Fruit fly (Drosophila melanogaster): ENCODE results near the gene CG9632.

Gene CG9632

DNA sequence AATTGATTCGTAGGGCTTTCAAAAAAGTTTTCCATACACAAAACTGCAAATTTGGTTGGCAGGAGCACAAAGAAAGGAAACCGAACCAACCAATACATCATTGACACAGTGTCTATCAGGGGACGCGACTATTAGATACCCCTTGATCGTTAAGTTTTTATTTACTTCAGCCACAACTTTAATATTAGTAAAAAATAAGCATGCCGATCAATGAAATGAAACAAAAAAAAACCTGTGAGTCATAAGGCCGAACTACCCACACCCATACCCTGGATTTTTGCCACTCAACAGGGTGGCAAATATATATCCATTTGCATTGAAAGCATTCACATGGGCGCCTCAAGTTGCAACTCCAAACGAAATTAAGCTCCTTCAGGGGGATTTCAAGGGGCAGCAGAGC, 43.7 kb upstream of the CG9632 start (continued):
- TF ChIP-seq dm (GFP tag; optimal IDR thresholded peaks at IDR 0.05) (no peak), ATbp (GFP tag; optimal IDR thresholded peaks at IDR 0.05) (peak; percentile 1), ara (GFP tag; IDR thresholded peaks at IDR 0.05) (peak; percentile 56), Fer1 (GFP tag; optimal IDR thresholded peaks at IDR 0.05) (no peak), wdn (GFP tag; IDR thresholded peaks at IDR 0.05) (0 out of 2 replicates have a peak, but pooled peaks have one; percentile 5), CG1024 (GFP tag; IDR thresholded peaks at IDR 0.05) (0 out of 2 replicates have a peak, but pooled peaks have one; percentile 16), CG2875 (GFP tag; optimal IDR thresholded peaks at IDR 0.05) (no peak), CG34422 (GFP tag; IDR thresholded peaks at IDR 0.05) (peak; percentile 52; the same call in 1 of the 3 replicates), maf-S (GFP tag; optimal IDR thresholded peaks at IDR 0.05) (no peak), B-H1 (GFP tag; IDR thresholded peaks at IDR 0.05) (peak; percentile 16; the same call in 1 of the 3 replicates), Hsf (GFP tag; optimal IDR thresholded peaks at IDR 0.05) (peak; percentile 8), CG6689 (GFP tag; IDR thresholded peaks at IDR 0.05) (0 out of 2 replicates have a peak, but pooled peaks have one; percentile 34), CG32767 (GFP tag; IDR thresholded peaks at IDR 0.05) (no peak), al (GFP tag; IDR thresholded peaks at IDR 0.05) (no peak), Ada2b (GFP tag; IDR thresholded peaks at IDR 0.05) (0 out of 2 replicates have a peak, but pooled peaks have one; percentile 20), bigmax (GFP tag; optimal IDR thresholded peaks at IDR 0.05) (no peak), ttk (GFP tag; IDR thresholded peaks at IDR 0.05) (peak; percentile 50; the same call in 1 of the 2 replicates), CG11247 (GFP tag; IDR thresholded peaks at IDR 0.05) (peak; percentile 33; the same call in 1 of the 2 replicates), Eip74EF (GFP tag; optimal IDR thresholded peaks at IDR 0.05) (no peak), ci (GFP tag; IDR thresholded peaks at IDR 0.05) (peak; percentile 60; the same call in 1 of the 3 replicates), dmrt11E (tag; optimal IDR thresholded peaks at IDR 0.05) (peak; percentile 32), Xrp1 (GFP tag; IDR thresholded peaks at IDR 0.05) (peak; percentile 67), CG10366 (GFP tag; IDR thresholded peaks at IDR 0.05) (peak; percentile 31; the same call in 1 of the 2 replicates), CG5245 (GFP tag; optimal IDR thresholded peaks at IDR 0.05) (peak; percentile 1), CG10979 (tag; optimal IDR thresholded peaks at IDR 0.05) (peak; percentile 1), sens (GFP tag) (peak; percentile 60), row (GFP tag; IDR thresholded peaks at IDR 0.05) (peak; percentile 46; the same call in 2 of the 3 replicates), repo (GFP tag; optimal IDR thresholded peaks at IDR 0.05) (no peak), CG8290 (GFP tag; optimal IDR thresholded peaks at IDR 0.05) (no peak), CG8290 (tag; optimal IDR thresholded peaks at IDR 0.05) (no peak), ind (GFP tag; optimal IDR thresholded peaks at IDR 0.05) (peak; percentile 17), lilli (GFP tag; optimal IDR thresholded peaks at IDR 0.05) (peak; percentile 28), CG32532 (GFP tag; IDR thresholded peaks at IDR 0.05) (peak; percentile 30; the same call in 1 of the 2 replicates), Rfx (GFP tag; IDR thresholded peaks at IDR 0.05) (0 out of 2 replicates have a peak, but pooled peaks have one; percentile 41), CG4820 (GFP tag; optimal IDR thresholded peaks at IDR 0.05) (peak; percentile 17), Side (GFP tag; optimal IDR thresholded peaks at IDR 0.05) (peak; percentile 7), CG13775 (GFP tag; optimal IDR thresholded peaks at IDR 0.05) (no peak), tx (GFP tag; optimal IDR thresholded peaks at IDR 0.05) (no peak), CG11695 (GFP tag; IDR thresholded peaks at IDR 0.05) (no peak), Deaf1 (tag; optimal IDR thresholded peaks at IDR 0.05) (no peak), CG11456 (GFP tag; IDR thresholded peaks at IDR 0.05) (peak; percentile 57; the same call in 1 of the 3 replicates), CG12104 (GFP tag; optimal IDR thresholded peaks at IDR 0.05) (no peak), dysf (GFP tag; IDR thresholded peaks at IDR 0.05) (peak; percentile 44; the same call in 1 of the 3 replicates), CG10959 (GFP tag; IDR thresholded peaks at IDR 0.05) (peak; percentile 53; the same call in 1 of the 2 replicates), pan (optimal IDR thresholded peaks at IDR 0.05) (no peak), pan (GFP tag; optimal IDR thresholded peaks at IDR 0.05 in 1 of 2, IDR thresholded peaks at IDR 0.05 in 1 of 2) (peak in 1 of 2 experiments; percentile 35), sisA (GFP tag; IDR thresholded peaks at IDR 0.05) (peak; percentile 60), CG4730 (GFP tag; IDR thresholded peaks at IDR 0.05) (0 out of 2 replicates have a peak, but pooled peaks have one; percentile 39), zfh1 (GFP tag; IDR thresholded peaks at IDR 0.05) (peak; percentile 65; the same call in 1 of the 3 replicates)

Data from whole organism, embryonic.